Fruit fly (Drosophila melanogaster): ENCODE measurements around the gene Lrp4.
A peak's percentile ranks its signal among the peaks of the same experiment; 100 is the strongest.

Lrp4 gene

DNA sequence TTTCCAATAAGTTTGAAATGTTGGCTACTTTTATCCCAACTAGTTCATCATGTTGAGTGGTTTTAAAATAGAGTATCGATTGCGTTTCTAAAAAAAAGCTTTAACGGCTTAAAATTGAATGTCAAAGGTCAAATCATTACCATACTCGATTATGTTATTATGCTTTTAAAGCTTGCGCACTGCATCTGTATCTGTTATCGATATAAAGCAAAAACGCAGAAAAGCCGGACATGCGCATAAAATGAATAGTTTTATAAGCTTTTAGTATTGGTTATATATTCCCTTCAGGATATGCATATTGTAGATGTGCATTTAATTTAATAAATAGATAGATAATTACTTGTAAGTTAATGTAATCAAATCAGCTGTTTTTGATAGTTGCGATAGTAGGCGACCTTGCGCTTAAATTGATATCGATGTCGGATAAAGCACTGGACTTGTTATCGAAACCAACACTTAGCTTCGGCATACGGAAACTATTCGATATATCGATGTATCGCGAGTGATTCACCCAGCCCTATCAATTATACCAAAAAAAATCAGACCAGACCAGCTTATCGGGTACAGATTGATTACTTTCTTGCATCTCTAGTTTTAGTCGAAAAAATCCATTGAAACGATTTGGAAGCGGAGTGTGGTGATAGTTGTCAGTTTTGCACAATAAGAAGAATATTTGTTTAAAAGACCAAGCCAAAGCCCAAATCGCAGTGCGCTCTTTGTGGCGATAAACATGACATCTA, 18.9 kb upstream of the Lrp4 start, which contains the start of gene shi (continued):
- TF ChIP-seq tgo (GFP tag; IDR thresholded peaks at IDR 0.05) (no peak), Lhr (GFP tag; optimal IDR thresholded peaks at IDR 0.05) (peak; percentile 46), Ets65A (GFP tag) (no peak), tup (GFP tag; optimal IDR thresholded peaks at IDR 0.05) (no peak), CG11696 (GFP tag; IDR thresholded peaks at IDR 0.05) (no peak), CG30020 (tag; optimal IDR thresholded peaks at IDR 0.05) (peak; percentile 84), Hr78 (GFP tag; optimal IDR thresholded peaks at IDR 0.05) (peak in 1 of 2 experiments; percentile 100), CG14050 (GFP tag; IDR thresholded peaks at IDR 0.05) (no peak), H15 (GFP tag; IDR thresholded peaks at IDR 0.05) (no peak), CG12744 (GFP tag; optimal IDR thresholded peaks at IDR 0.05) (no peak), ab (GFP tag; optimal IDR thresholded peaks at IDR 0.05) (no peak), Hmr (GFP tag; optimal IDR thresholded peaks at IDR 0.05) (peak; percentile 45), CG18599 (GFP tag; optimal IDR thresholded peaks at IDR 0.05) (peak; percentile 29), Chrac-16 (GFP tag; optimal IDR thresholded peaks at IDR 0.05) (no peak), Ptx1 (GFP tag; IDR thresholded peaks at IDR 0.05) (no peak), CG10209 (GFP tag; optimal IDR thresholded peaks at IDR 0.05) (no peak), CG12659 (GFP tag; optimal IDR thresholded peaks at IDR 0.05) (peak; percentile 76), CG6175 (GFP tag; IDR thresholded peaks at IDR 0.05) (no peak), toy (GFP tag; IDR thresholded peaks at IDR 0.05) (no peak), Dad (GFP tag; optimal IDR thresholded peaks at IDR 0.05) (peak; percentile 14), disco-r (GFP tag; optimal IDR thresholded peaks at IDR 0.05) (no peak), Pdp1 (GFP tag; optimal IDR thresholded peaks at IDR 0.05) (peak in 1 of 2 experiments; percentile 8), pita (GFP tag; optimal IDR thresholded peaks at IDR 0.05) (no peak), CG11504 (tag; optimal IDR thresholded peaks at IDR 0.05) (no peak), Dp (GFP tag; optimal IDR thresholded peaks at IDR 0.05) (peak; percentile 53), Abd-B (GFP tag; optimal IDR thresholded peaks at IDR 0.05) (no peak), CG15011 (GFP tag; optimal IDR thresholded peaks at IDR 0.05) (no peak), Elba2 (GFP tag; optimal IDR thresholded peaks at IDR 0.05) (peak; percentile 65), insv (GFP tag; optimal IDR thresholded peaks at IDR 0.05) (peak in 1 of 2 experiments; percentile 67), croc (GFP tag; conservative IDR thresholded peaks at IDR 0.05) (no peak), Xbp1 (GFP tag; optimal IDR thresholded peaks at IDR 0.05) (no peak), Poxn (GFP tag; IDR thresholded peaks at IDR 0.05) (no peak), CG11695 (GFP tag; IDR thresholded peaks at IDR 0.05) (no peak), CG3281 (GFP tag; optimal IDR thresholded peaks at IDR 0.05) (no peak), corto (GFP tag; optimal IDR thresholded peaks at IDR 0.05) (no peak), CG13775 (GFP tag; optimal IDR thresholded peaks at IDR 0.05) (no peak), CG4282 (GFP tag; optimal IDR thresholded peaks at IDR 0.05) (no peak), pb (GFP tag; optimal IDR thresholded peaks at IDR 0.05) (no peak), Antp (GFP tag; optimal IDR thresholded peaks at IDR 0.05) (no peak), Kr (GFP tag; optimal IDR thresholded peaks at IDR 0.05) (no peak), pum (GFP tag; optimal IDR thresholded peaks at IDR 0.05) (no peak), CG10267 (tag; optimal IDR thresholded peaks at IDR 0.05) (peak; percentile 70), CG4730 (GFP tag; IDR thresholded peaks at IDR 0.05) (no peak), CG6854 (GFP tag; optimal IDR thresholded peaks at IDR 0.05) (no peak), sob (GFP tag; IDR thresholded peaks at IDR 0.05) (peak; percentile 35; the same call in 1 of the 2 replicates), CG9727 (GFP tag; optimal IDR thresholded peaks at IDR 0.05) (no peak), org-1 (GFP tag; optimal IDR thresholded peaks at IDR 0.05) (no peak), gsb (GFP tag; IDR thresholded peaks at IDR 0.05) (no peak), jumu (GFP tag; optimal IDR thresholded peaks at IDR 0.05) (peak; percentile 0), CG8924 (tag; optimal IDR thresholded peaks at IDR 0.05) (peak; percentile 56), fru (optimal IDR thresholded peaks at IDR 0.05) (no peak)
